Worm (Caenorhabditis elegans): ENCODE results near the gene txdc-17.

DNA sequence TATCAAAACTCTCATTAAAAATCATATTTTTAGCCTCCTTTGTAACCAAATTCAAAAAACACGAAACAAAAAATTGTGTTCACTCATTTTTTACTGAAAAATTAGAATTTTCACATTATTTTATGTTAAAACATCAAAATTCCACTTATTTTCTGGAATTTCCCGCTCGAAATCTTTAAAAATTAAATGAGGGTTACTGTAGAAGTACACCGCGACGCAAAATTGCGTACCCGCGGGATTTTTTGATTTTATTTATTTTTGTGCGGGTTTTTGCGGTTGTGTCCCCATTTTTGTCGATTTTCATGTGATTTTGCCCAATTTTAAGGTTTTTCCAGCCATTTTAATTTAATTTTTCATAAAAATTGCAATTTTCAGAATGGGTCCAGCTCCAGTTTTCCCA, 23.9 kb downstream of the txdc-17 start:
- TF ChIP-seq ceh-48 (tag; optimal IDR thresholded peaks at IDR 0.05) = no peak
- no peak for TF ChIP-seq rnt-1 (tag; optimal IDR thresholded peaks at IDR 0.05)
- TF ChIP-seq ceh-34 (tag; optimal IDR thresholded peaks at IDR 0.05) = no peak
- TF ChIP-seq nhr-232 (tag; optimal IDR thresholded peaks at IDR 0.05) = no peak
- no peak for TF ChIP-seq elt-4 (tag; optimal IDR thresholded peaks at IDR 0.05)
- TF ChIP-seq ama-1 (optimal IDR thresholded peaks at IDR 0.05) = no peak
- TF ChIP-seq ztf-16 (tag; optimal IDR thresholded peaks at IDR 0.05) = no peak
- TF ChIP-seq ceh-22 (tag; optimal IDR thresholded peaks at IDR 0.05) = no peak
